Worm (Caenorhabditis elegans) whole organism, late embryonic: Measurements from ENCODE around the gene F40G9.9.

Experiments used
- ama-1 ChIP-seq: fragments of 150-350 bp; optimal IDR thresholded peaks from 2 replicates; lab custom pipeline; 2014
- ceh-9 ChIP-seq: sonication (generic microtip); optimal IDR thresholded peaks from 2 replicates; lab custom pipeline; 2016; ENCODE audit warnings: mild to moderate bottlenecking, missing genetic modification characterization, inconsistent platforms, missing compliant biosample characterization
- elt-2 ChIP-seq: sonication (generic microtip); optimal IDR thresholded peaks from 2 replicates; lab custom pipeline; 2016; ENCODE audit warnings: missing genetic modification reagents, missing genetic modification characterization, missing compliant biosample characterization
- elt-4 ChIP-seq: sonication (generic microtip); optimal IDR thresholded peaks from 2 replicates; lab custom pipeline; 2016; ENCODE audit warnings: missing genetic modification characterization, missing compliant biosample characterization
- hlh-15 ChIP-seq: sonication (generic microtip); optimal IDR thresholded peaks from 2 replicates; lab custom pipeline; 2016; ENCODE audit warnings: missing genetic modification characterization, missing compliant biosample characterization
- hlh-30 ChIP-seq: sonication (generic microtip); optimal IDR thresholded peaks from 2 replicates; lab custom pipeline; 2017; ENCODE audit warnings: antibody characterized with exemption, missing genetic modification characterization, missing compliant biosample characterization; ENCODE audit not compliant: insufficient read depth
- pat-9 ChIP-seq: fragments of 200-800 bp; sonication (Bioruptor generic); optimal IDR thresholded peaks from 2 replicates; lab custom pipeline; 2018; ENCODE audit warnings: mild to moderate bottlenecking, missing genetic modification characterization, moderate library complexity, missing compliant biosample characterization
- pha-4 ChIP-seq: fragments of 150-350 bp; optimal IDR thresholded peaks from 2 replicates; lab custom pipeline; 2018; ENCODE audit warnings: missing biosample characterization, missing genetic modification reagents, missing genetic modification characterization

ce11 chrIII:147570-148076 lies 23.9 kb downstream of the F40G9.9 start, which contains the start of gene sqst-5:
- TF ChIP-seq pha-4 (tag; lab: Kevin White, UChicago) (no peak), pat-9 (tag; lab: Kevin White, UChicago) (no peak), ama-1 (no peak), hlh-30 (tag; lab: Kevin White, UChicago) (no peak), ceh-9 (no peak), elt-2 (tag; lab: Kevin White, UChicago) (no peak), elt-4 (tag; lab: Kevin White, UChicago) (no peak), hlh-15 (no peak)
